Fruit fly (Drosophila melanogaster): ENCODE results near the gene CG14840.

dm6 chr3R:14255808-14256207 lies 5.2 kb downstream of the CG14840 start, which contains the start of gene CG43179:
- TF ChIP-seq CG8478 (optimal IDR thresholded peaks at IDR 0.05) (no peak), CTCF (optimal IDR thresholded peaks at IDR 0.05) (no peak)

Data from S2 (cell line).